Worm (Caenorhabditis elegans) whole organism, midembryonic: ENCODE measurements around the gene F55F3.4.

Experiments
- T22C8.4 ChIP-seq: fragments of 200-800 bp; sonication (Bioruptor generic); IDR thresholded peaks from 2 replicates; pipeline ENCODE4 v1.3.6; 2022; ENCODE audit warnings: missing genetic modification characterization, missing compliant biosample characterization
- cog-1 ChIP-seq: sonication (generic microtip); optimal IDR thresholded peaks from 2 replicates; lab custom pipeline; 2016; ENCODE audit warnings: missing genetic modification characterization, missing compliant biosample characterization
- flt-1 ChIP-seq: fragments of 200-800 bp; sonication (Bioruptor generic); IDR thresholded peaks from 2 replicates; pipeline ENCODE4 v1.3.6; 2022; ENCODE audit warnings: missing genetic modification characterization, missing compliant biosample characterization
- klf-2 ChIP-seq: fragments of 200-800 bp; sonication (Bioruptor generic); conservative IDR thresholded peaks from 2 replicates; pipeline ENCODE4 v1.3.6; 2022; ENCODE audit warnings: missing genetic modification reagents, missing genetic modification characterization, missing compliant biosample characterization
- med-1 ChIP-seq: sonication (generic microtip); optimal IDR thresholded peaks from 2 replicates; lab custom pipeline; 2017; ENCODE audit warnings: missing genetic modification characterization, mild to moderate bottlenecking, missing compliant biosample characterization, antibody characterized with exemption, missing genetic modification reagents; ENCODE audit not compliant: insufficient read depth
- ref-1 ChIP-seq: fragments of 200-800 bp; sonication (Bioruptor generic); conservative IDR thresholded peaks from 2 replicates; pipeline ENCODE4 v1.3.6; 2022; ENCODE audit warnings: missing genetic modification reagents, missing genetic modification characterization, missing compliant biosample characterization
- tab-1 ChIP-seq: fragments of 200-800 bp; sonication (Bioruptor generic); IDR thresholded peaks from 2 replicates; pipeline ENCODE4 v1.3.6; 2022; ENCODE audit warnings: missing genetic modification characterization, missing compliant biosample characterization
- ztf-23 ChIP-seq: fragments of 200-800 bp; sonication (Bioruptor generic); IDR thresholded peaks from 2 replicates; pipeline ENCODE4 v1.3.6; 2022; ENCODE audit warnings: missing genetic modification reagents, missing genetic modification characterization, missing compliant biosample characterization
- ztf-29 ChIP-seq: fragments of 200-800 bp; sonication (Bioruptor generic); IDR thresholded peaks from 2 replicates; pipeline ENCODE4 v1.3.6; 2022; ENCODE audit warnings: missing genetic modification reagents, missing genetic modification characterization, missing compliant biosample characterization

The F55F3.4 gene

DNA sequence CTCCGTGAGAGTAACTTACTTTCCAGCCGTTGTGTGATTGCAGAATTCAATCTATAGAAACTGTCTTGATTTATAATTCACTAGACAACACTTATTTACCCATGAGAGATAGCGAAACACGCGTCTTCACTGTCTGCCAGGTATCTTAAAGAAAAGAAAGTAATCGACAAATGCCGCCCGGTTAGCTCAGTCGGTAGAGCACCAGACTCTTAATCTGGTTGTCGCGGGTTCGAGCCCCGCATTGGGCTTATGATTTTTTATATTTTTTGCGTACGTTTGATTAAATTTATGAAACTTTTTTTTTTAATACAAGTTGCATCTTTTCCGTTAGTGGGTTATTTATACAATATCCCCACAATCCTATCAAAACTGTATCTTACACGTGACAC is 3.3 kb upstream of the F55F3.4 start:
- TF ChIP-seq cog-1 (tag; lab: Kevin White, UChicago) (no peak), flt-1 (GFP tag; lab: Robert Waterston, UW) (peak; percentile 78)

DNA sequence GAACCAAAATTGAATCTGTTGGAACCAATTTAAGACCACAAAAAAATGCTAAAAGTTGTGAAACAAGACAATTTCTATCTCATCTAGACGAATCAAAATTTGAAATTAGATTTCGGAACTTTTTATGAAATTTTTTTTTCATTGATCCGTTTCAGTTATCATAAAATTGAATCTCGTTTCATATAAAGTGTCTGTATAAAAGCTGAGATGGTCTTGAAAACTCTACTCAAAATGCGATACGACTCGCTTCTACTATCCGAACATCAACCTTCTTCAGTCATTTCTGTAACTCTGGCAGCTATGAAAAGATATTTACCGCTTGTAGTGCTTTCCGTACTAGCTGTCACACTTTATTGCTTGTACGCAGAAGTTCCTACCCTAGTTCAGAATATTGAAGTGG is 5.2 kb downstream of the F55F3.4 start, which contains the start of gene ZK1086.3:
Gene ZK1086.3, plus strand, starts transcription at position 301 of the 400 bp plus-strand sequence.
- no peak for TF ChIP-seq ref-1 (GFP tag; lab: Robert Waterston, UW)
- TF ChIP-seq cog-1 (tag; lab: Kevin White, UChicago), result no peak
- no peak for TF ChIP-seq flt-1 (GFP tag; lab: Robert Waterston, UW)
- TF ChIP-seq ztf-23 (GFP tag; lab: Robert Waterston, UW), result no peak
- no peak for TF ChIP-seq klf-2
- no peak for TF ChIP-seq med-1 (GFP tag; lab: Kevin White, UChicago)
- no peak for TF ChIP-seq tab-1 (GFP tag; lab: Robert Waterston, UW)
- TF ChIP-seq ztf-29 (GFP tag; lab: Robert Waterston, UW), result no peak
- TF ChIP-seq T22C8.4 (GFP tag; lab: Robert Waterston, UW), result no peak

DNA sequence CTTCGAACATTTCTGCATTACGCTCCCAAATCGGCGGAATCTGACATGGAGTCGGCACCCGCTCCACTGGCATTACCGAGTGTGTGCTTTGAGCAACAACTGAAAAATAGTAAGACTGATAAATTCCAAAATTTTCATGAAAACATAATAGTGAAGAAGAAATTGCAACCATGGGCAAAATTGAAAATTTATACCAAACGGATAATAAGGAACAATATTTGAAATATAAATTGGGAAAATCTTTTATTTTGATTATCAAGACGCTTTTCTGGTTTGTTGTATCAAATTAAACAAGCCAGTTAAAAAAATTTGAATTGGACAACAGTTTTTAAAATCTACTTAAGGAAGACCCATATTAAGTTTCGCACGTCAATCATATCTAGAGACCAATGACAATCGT is 8.2 kb downstream of the F55F3.4 start, which contains the start of gene ZK1086.2:
Gene ZK1086.2, minus strand, starts transcription at position 101 of the 400 bp plus-strand sequence.
- TF ChIP-seq klf-2 (no peak), flt-1 (GFP tag; lab: Robert Waterston, UW) (no peak), cog-1 (tag; lab: Kevin White, UChicago) (no peak), T22C8.4 (GFP tag; lab: Robert Waterston, UW) (no peak), med-1 (GFP tag; lab: Kevin White, UChicago) (no peak)

DNA sequence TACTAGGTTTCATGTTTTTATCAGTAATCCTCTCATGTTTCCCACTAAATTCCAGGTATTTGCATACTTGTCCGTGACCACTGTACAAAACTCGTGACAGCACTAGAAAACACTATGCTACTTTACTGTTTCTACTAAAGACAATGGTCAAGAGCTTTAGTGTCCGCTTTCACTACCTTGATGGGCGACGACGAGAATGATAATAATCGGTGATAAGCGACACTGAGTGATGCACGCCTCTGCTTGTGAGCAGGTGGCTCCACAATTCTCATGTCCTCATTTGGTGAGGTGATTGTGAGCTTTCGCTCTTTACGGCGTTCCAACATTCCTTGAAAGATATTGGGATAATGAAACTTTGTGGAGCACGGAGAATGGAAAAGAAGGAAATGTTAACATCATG is 17.9 kb downstream of the F55F3.4 start:
- TF ChIP-seq ztf-23 (GFP tag; lab: Robert Waterston, UW), result no peak
- no peak for TF ChIP-seq ztf-29 (GFP tag; lab: Robert Waterston, UW)
- no peak for TF ChIP-seq ref-1 (GFP tag; lab: Robert Waterston, UW)
- no peak for TF ChIP-seq med-1 (GFP tag; lab: Kevin White, UChicago)
- no peak for TF ChIP-seq klf-2
- TF ChIP-seq tab-1 (GFP tag; lab: Robert Waterston, UW), result no peak
- TF ChIP-seq T22C8.4 (GFP tag; lab: Robert Waterston, UW), result no peak
- no peak for TF ChIP-seq cog-1 (tag; lab: Kevin White, UChicago)
- no peak for TF ChIP-seq flt-1 (GFP tag; lab: Robert Waterston, UW)

DNA sequence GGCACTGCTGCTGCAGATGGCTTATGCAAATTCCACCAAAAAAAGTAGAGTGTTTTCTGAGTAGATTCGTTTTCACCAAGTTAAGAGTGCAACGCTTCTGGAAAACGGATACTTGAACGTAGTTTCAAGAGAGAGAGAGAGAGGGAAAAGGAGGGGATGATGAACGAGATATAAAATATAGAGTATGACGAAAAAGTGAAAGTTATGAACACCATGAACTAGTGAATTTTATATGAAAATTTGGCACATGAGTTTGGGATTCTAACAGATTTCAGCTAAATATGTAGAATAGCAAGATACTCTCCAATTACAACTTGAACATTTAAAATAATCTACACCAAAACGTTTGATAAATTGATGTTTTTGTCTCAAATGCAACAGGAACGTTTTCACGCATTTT is 24.4 kb downstream of the F55F3.4 start, which contains the start of gene obr-3:
Gene obr-3, minus strand, starts transcription at position 101 of the 400 bp plus-strand sequence.
- TF ChIP-seq ztf-23 (GFP tag; lab: Robert Waterston, UW) (no peak), med-1 (GFP tag; lab: Kevin White, UChicago) (no peak), cog-1 (tag; lab: Kevin White, UChicago) (no peak), T22C8.4 (GFP tag; lab: Robert Waterston, UW) (no peak), ref-1 (GFP tag; lab: Robert Waterston, UW) (no peak), flt-1 (GFP tag; lab: Robert Waterston, UW) (no peak), ztf-29 (GFP tag; lab: Robert Waterston, UW) (no peak)

DNA sequence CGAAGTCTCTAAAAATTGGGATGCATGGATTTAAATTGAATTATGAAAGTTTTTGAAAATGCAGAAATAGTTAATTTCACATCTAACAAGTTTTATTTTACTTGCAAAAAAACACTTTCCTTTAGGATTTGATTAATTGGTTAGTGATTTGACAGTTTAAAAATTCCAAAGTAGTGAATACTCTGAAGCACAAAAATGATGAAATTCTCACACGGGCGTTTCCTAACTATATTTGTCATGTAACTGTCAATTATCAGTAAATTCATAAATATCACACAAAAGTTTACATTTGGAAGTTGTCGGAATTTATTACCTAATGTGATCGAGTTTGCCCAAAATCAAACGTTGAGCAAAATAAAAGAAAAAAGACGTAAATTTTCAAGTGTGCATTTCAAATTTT is 25.8 kb downstream of the F55F3.4 start:
- TF ChIP-seq flt-1 (GFP tag; lab: Robert Waterston, UW) (no peak), ref-1 (GFP tag; lab: Robert Waterston, UW) (no peak), klf-2 (no peak), T22C8.4 (GFP tag; lab: Robert Waterston, UW) (no peak), tab-1 (GFP tag; lab: Robert Waterston, UW) (no peak), ztf-23 (GFP tag; lab: Robert Waterston, UW) (no peak), med-1 (GFP tag; lab: Kevin White, UChicago) (no peak), ztf-29 (GFP tag; lab: Robert Waterston, UW) (no peak), cog-1 (tag; lab: Kevin White, UChicago) (no peak)

DNA sequence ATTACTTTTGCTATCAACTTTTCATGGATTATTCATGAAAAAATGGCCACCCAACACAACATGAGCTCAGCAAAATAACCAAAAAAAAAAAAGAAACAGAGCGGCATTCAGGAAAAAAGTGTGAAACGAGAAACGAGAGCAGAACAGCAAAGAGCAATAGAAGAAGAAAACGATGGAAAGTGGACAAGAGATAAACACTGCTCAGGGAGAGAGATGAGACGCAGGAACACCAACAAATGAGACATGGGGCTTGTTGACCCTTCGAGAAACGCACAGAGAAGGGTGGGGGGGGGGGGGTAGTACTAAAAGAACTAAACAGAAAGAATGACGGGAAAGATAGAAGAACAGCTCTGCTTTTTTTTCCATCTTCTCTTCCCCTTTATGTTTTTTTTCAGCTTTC is 26.6 kb downstream of the F55F3.4 start:
- TF ChIP-seq klf-2 (no peak), flt-1 (GFP tag; lab: Robert Waterston, UW) (no peak), tab-1 (GFP tag; lab: Robert Waterston, UW) (no peak), med-1 (GFP tag; lab: Kevin White, UChicago) (no peak), ztf-23 (GFP tag; lab: Robert Waterston, UW) (no peak), ztf-29 (GFP tag; lab: Robert Waterston, UW) (no peak), ref-1 (GFP tag; lab: Robert Waterston, UW) (no peak), cog-1 (tag; lab: Kevin White, UChicago) (no peak), T22C8.4 (GFP tag; lab: Robert Waterston, UW) (no peak)

DNA sequence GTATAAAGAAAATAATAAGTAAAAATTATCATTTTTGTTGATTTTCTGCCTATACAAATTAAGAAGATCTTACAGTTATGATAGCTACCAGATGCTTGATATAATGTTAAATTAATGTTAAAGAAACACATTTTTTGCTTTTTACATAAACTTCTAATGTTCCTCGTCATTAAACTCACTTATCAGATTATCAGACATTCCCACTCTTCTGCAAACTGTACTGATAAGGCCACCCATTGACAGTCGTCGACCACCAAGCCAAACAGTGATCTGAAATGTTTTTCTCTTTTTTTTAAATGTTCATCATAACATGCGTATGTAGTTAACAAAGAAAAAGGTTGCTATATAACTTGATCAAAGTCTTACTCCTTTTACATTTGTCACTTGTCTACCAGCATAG is 33.4 kb downstream of the F55F3.4 start:
- no peak for TF ChIP-seq med-1 (GFP tag; lab: Kevin White, UChicago)
- no peak for TF ChIP-seq cog-1 (tag; lab: Kevin White, UChicago)
- no peak for TF ChIP-seq tab-1 (GFP tag; lab: Robert Waterston, UW)
- TF ChIP-seq flt-1 (GFP tag; lab: Robert Waterston, UW), result no peak
- no peak for TF ChIP-seq T22C8.4 (GFP tag; lab: Robert Waterston, UW)
- TF ChIP-seq ztf-29 (GFP tag; lab: Robert Waterston, UW), result no peak
- TF ChIP-seq klf-2, result no peak
- no peak for TF ChIP-seq ref-1 (GFP tag; lab: Robert Waterston, UW)
- no peak for TF ChIP-seq ztf-23 (GFP tag; lab: Robert Waterston, UW)

DNA sequence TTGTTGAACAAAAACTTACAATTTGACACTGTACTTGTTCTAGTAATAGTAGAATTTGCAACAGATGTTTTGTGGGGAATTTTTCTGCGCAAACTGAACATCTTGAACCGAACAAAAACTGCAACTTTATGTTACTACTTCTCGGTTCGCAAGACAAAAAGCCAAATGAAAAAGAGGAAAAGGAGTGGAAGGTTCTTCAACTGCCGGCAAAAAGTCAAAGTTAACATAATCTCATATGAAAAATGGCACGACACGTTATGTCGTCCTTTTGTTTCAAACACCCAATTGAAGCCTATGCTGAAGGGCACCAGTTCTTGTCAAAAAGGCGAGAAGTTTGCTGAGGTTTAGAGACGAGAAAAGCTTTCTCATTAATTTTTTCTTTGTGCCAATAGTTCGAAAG is 38.1 kb downstream of the F55F3.4 start, which contains the start of gene twk-23:
Gene twk-23, minus strand, starts transcription at position 101 of the 400 bp plus-strand sequence.
- no peak for TF ChIP-seq ztf-23 (GFP tag; lab: Robert Waterston, UW)
- no peak for TF ChIP-seq med-1 (GFP tag; lab: Kevin White, UChicago)
- no peak for TF ChIP-seq cog-1 (tag; lab: Kevin White, UChicago)
- TF ChIP-seq ztf-29 (GFP tag; lab: Robert Waterston, UW), result no peak
- TF ChIP-seq T22C8.4 (GFP tag; lab: Robert Waterston, UW), result no peak
- TF ChIP-seq klf-2, result no peak
